Comparison of ENCODE assay signal across 1 fruit fly cellular context in the genomic region with DNA sequence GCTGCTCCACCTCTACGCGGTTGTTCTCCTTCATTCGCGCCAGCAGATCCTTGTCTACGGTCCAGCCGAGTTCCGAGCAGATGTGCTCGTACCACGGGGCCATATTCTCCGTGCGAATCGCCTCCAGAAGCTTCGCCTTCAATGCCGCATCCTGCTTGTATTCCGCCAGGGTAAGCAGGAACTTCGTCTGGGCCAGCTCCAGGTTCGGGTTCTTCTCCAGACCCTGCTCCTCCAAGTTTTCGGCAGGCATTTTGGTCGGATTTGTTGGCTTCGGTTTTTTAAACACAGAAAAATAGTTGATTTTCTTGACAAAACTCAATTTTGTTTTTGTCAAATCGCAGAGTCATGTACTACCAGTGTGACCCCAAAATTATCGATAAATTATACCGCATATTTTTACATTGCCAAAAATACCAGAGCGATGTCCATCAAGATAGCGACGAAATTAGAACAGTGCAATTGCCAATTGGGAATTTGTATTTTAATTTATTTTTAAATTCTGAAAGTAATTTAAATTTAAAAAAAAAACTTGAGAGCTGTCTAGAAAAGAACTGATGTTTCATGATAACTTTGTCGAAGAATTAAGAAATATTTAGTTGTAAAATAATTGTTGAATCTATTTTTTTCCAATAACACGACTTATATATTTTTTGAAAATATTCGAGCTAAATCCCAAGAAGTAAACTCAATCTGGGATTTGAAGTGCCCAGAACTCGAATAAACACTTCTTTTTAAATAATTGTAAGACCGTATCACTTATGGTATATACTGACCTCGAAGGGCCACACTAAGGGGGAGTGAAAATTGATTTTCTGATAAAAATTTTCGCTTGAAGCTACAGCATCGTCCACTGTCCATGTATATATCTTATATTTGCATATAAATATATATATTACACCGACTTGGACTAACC.
TF ChIP-seq lines count a peak whose summit lies in the region.

A gene (minus strand): TSS at position 382 of the 913 bp plus-strand sequence.
A gene (plus strand): TSS at position 783 of the 913 bp plus-strand sequence.

TF ChIP-seq in whole organism, embryonic, 481 proteins besides CTCF, POLR2A, EP300 and RAD21 (continued from another document):
- TF ChIP-seq Elba2 (GFP tag; optimal IDR thresholded peaks at IDR 0.05; lab: Kevin White, UChicago), result peak; percentile 95
- TF ChIP-seq CG30020 (tag; optimal IDR thresholded peaks at IDR 0.05; lab: Kevin White, UChicago), result peak; percentile 82
- TF ChIP-seq stwl (tag; optimal IDR thresholded peaks at IDR 0.05; lab: Kevin White, UChicago), result peak; percentile 54
- peak; percentile 64 for TF ChIP-seq gfzf (GFP tag; optimal IDR thresholded peaks at IDR 0.05; lab: Kevin White, UChicago)
- peak; percentile 22 for TF ChIP-seq Hr3 (GFP tag; optimal IDR thresholded peaks at IDR 0.05; lab: Kevin White, UChicago)
- TF ChIP-seq CG2116 (GFP tag; optimal IDR thresholded peaks at IDR 0.05; lab: Kevin White, UChicago), result peak; percentile 54
- peak; percentile 51; the same call in 1 of the 2 replicates for TF ChIP-seq E2f2 (GFP tag; IDR thresholded peaks at IDR 0.05; lab: Robert Waterston, UW)
- TF ChIP-seq phol (tag; optimal IDR thresholded peaks at IDR 0.05; lab: Kevin White, UChicago), result peak; percentile 44
- TF ChIP-seq Fer1 (GFP tag; optimal IDR thresholded peaks at IDR 0.05; lab: Kevin White, UChicago), result no peak
- no peak for TF ChIP-seq sob (GFP tag; IDR thresholded peaks at IDR 0.05; lab: Robert Waterston, UW)
- TF ChIP-seq Xbp1 (GFP tag; optimal IDR thresholded peaks at IDR 0.05; lab: Kevin White, UChicago), result peak; percentile 30
- TF ChIP-seq CG10267 (tag; optimal IDR thresholded peaks at IDR 0.05; lab: Kevin White, UChicago), result peak; percentile 55
- peak in 1 of 2 experiments; percentile 2 for TF ChIP-seq tll (GFP tag; optimal IDR thresholded peaks at IDR 0.05; lab: Kevin White, UChicago)
- TF ChIP-seq CG2678 (tag; optimal IDR thresholded peaks at IDR 0.05; lab: Kevin White, UChicago), result peak; percentile 13
- peak; percentile 4 for TF ChIP-seq CG15601 (tag; optimal IDR thresholded peaks at IDR 0.05; lab: Kevin White, UChicago)
- TF ChIP-seq nerfin-1 (tag; optimal IDR thresholded peaks at IDR 0.05; lab: Kevin White, UChicago), result peak; percentile 26
- TF ChIP-seq Dp (GFP tag; optimal IDR thresholded peaks at IDR 0.05; lab: Kevin White, UChicago), result peak; percentile 40
- TF ChIP-seq YL-1 (GFP tag; optimal IDR thresholded peaks at IDR 0.05; lab: Kevin White, UChicago), result peak; percentile 72
- peak; percentile 17 for TF ChIP-seq zfh2 (GFP tag; optimal IDR thresholded peaks at IDR 0.05; lab: Kevin White, UChicago)
- TF ChIP-seq ase (GFP tag; IDR thresholded peaks at IDR 0.05; lab: Robert Waterston, UW), result no peak
- no peak for TF ChIP-seq CG8089 (GFP tag; optimal IDR thresholded peaks at IDR 0.05; lab: Kevin White, UChicago)
- TF ChIP-seq CG13775 (GFP tag; optimal IDR thresholded peaks at IDR 0.05; lab: Kevin White, UChicago), result peak; percentile 4
- peak in 1 of 3 experiments; percentile 37 for TF ChIP-seq lola (GFP tag; optimal IDR thresholded peaks at IDR 0.05; lab: Kevin White, UChicago)
- peak; percentile 28 for TF ChIP-seq CG2120 (GFP tag; optimal IDR thresholded peaks at IDR 0.05; lab: Kevin White, UChicago)
- peak; percentile 54 for TF ChIP-seq CG30403 (GFP tag; optimal IDR thresholded peaks at IDR 0.05; lab: Kevin White, UChicago)
- TF ChIP-seq org-1 (GFP tag; optimal IDR thresholded peaks at IDR 0.05; lab: Kevin White, UChicago), result no peak
- no peak for TF ChIP-seq Neu2 (GFP tag; optimal IDR thresholded peaks at IDR 0.05; lab: Kevin White, UChicago; ENCODE audit: borderline replicate concordance)
- TF ChIP-seq crp (GFP tag; optimal IDR thresholded peaks at IDR 0.05; lab: Kevin White, UChicago), result peak in 1 of 2 experiments; percentile 25
- TF ChIP-seq sens (GFP tag; lab: Kevin White, UChicago), result peak; percentile 78
- peak; percentile 16 for TF ChIP-seq Lhr (GFP tag; optimal IDR thresholded peaks at IDR 0.05; lab: Kevin White, UChicago)
- TF ChIP-seq CG17186 (GFP tag; optimal IDR thresholded peaks at IDR 0.05; lab: Kevin White, UChicago), result peak; percentile 10
- TF ChIP-seq MESR4 (GFP tag; optimal IDR thresholded peaks at IDR 0.05; lab: Kevin White, UChicago), result peak; percentile 57
- peak; percentile 96 for TF ChIP-seq CG1603 (tag; optimal IDR thresholded peaks at IDR 0.05; lab: Kevin White, UChicago)
- no peak for TF ChIP-seq cas (GFP tag; IDR thresholded peaks at IDR 0.05; lab: Robert Waterston, UW)
- TF ChIP-seq CG4424 (GFP tag; optimal IDR thresholded peaks at IDR 0.05; lab: Kevin White, UChicago), result peak; percentile 27
- peak; percentile 28 for TF ChIP-seq CG7839 (tag; optimal IDR thresholded peaks at IDR 0.05; lab: Kevin White, UChicago)
- peak; percentile 18 for TF ChIP-seq sug (tag; optimal IDR thresholded peaks at IDR 0.05; lab: Kevin White, UChicago)
- peak; percentile 70 for TF ChIP-seq CG12659 (GFP tag; optimal IDR thresholded peaks at IDR 0.05; lab: Kevin White, UChicago)
- peak; percentile 53 for TF ChIP-seq CoRest (tag; optimal IDR thresholded peaks at IDR 0.05; lab: Kevin White, UChicago)
- TF ChIP-seq Dek (tag; optimal IDR thresholded peaks at IDR 0.05; lab: Kevin White, UChicago), result peak; percentile 29
- TF ChIP-seq Max (GFP tag; optimal IDR thresholded peaks at IDR 0.05; lab: Kevin White, UChicago), result peak; percentile 39
- peak; percentile 19 for TF ChIP-seq CG9727 (GFP tag; optimal IDR thresholded peaks at IDR 0.05; lab: Kevin White, UChicago)
- no peak for TF ChIP-seq CG2889 (GFP tag; IDR thresholded peaks at IDR 0.05; lab: Robert Waterston, UW)
- peak; percentile 10 for TF ChIP-seq kni (GFP tag; optimal IDR thresholded peaks at IDR 0.05; lab: Kevin White, UChicago)
- TF ChIP-seq CG10654 (GFP tag; optimal IDR thresholded peaks at IDR 0.05; lab: Kevin White, UChicago), result peak; percentile 1
- TF ChIP-seq Med (GFP tag; lab: Kevin White, UChicago), result peak; percentile 54
- no peak for TF ChIP-seq wek (GFP tag; optimal IDR thresholded peaks at IDR 0.05; lab: Kevin White, UChicago)
- TF ChIP-seq E2f1 (GFP tag; IDR thresholded peaks at IDR 0.05; lab: Robert Waterston, UW), result no peak
- peak; percentile 18 for TF ChIP-seq CG8924 (tag; optimal IDR thresholded peaks at IDR 0.05; lab: Kevin White, UChicago)
- peak; percentile 61 for TF ChIP-seq Dref (GFP tag; IDR thresholded peaks at IDR 0.05; lab: Robert Waterston, UW)
- TF ChIP-seq vnd (GFP tag; IDR thresholded peaks at IDR 0.05; lab: Robert Waterston, UW; ENCODE audit: partially characterized antibody), result no peak
- peak; percentile 50 for TF ChIP-seq CG2712 (tag; optimal IDR thresholded peaks at IDR 0.05; lab: Kevin White, UChicago)
- TF ChIP-seq Ets97D (GFP tag; optimal IDR thresholded peaks at IDR 0.05; lab: Kevin White, UChicago), result peak; percentile 8
- peak; percentile 21 for TF ChIP-seq trem (tag; optimal IDR thresholded peaks at IDR 0.05; lab: Kevin White, UChicago)
- TF ChIP-seq CG17361 (GFP tag; IDR thresholded peaks at IDR 0.05; lab: Robert Waterston, UW), result peak; percentile 66; the same call in 2 of the 3 replicates
- no peak for TF ChIP-seq pan (optimal IDR thresholded peaks at IDR 0.05; lab: Kevin White, UChicago)
- TF ChIP-seq pan (GFP tag; optimal IDR thresholded peaks at IDR 0.05 in 1 of 2, IDR thresholded peaks at IDR 0.05 in 1 of 2), result peak in 1 of 2 experiments; percentile 18
- peak; percentile 17 for TF ChIP-seq CG17829 (tag; optimal IDR thresholded peaks at IDR 0.05; lab: Kevin White, UChicago)
- TF ChIP-seq Nf-YC (tag; optimal IDR thresholded peaks at IDR 0.05; lab: Kevin White, UChicago), result peak; percentile 9
- peak; percentile 28; the same call in 1 of the 3 replicates for TF ChIP-seq row (GFP tag; IDR thresholded peaks at IDR 0.05; lab: Robert Waterston, UW)
- TF ChIP-seq CG4617 (GFP tag; optimal IDR thresholded peaks at IDR 0.05; lab: Kevin White, UChicago; ENCODE audit: borderline replicate concordance), result peak; percentile 11
- TF ChIP-seq pzg (GFP tag; optimal IDR thresholded peaks at IDR 0.05; lab: Kevin White, UChicago), result peak; percentile 52
- peak; percentile 66 for TF ChIP-seq CG12391 (tag; optimal IDR thresholded peaks at IDR 0.05; lab: Kevin White, UChicago)
